Worm (Caenorhabditis elegans): ENCODE data around the gene kcmf-1.
A peak's percentile ranks its signal among the peaks of the same experiment; 100 is the strongest.

Gene kcmf-1

ce11 chrIII:7855468-7855867, 26.3 kb downstream of the kcmf-1 start:
- no peak for TF ChIP-seq tbx-11 (GFP tag; IDR thresholded peaks at IDR 0.05)
- TF ChIP-seq aly-1 (tag; optimal IDR thresholded peaks at IDR 0.05): no peak
- TF ChIP-seq scrt-1 (GFP tag; IDR thresholded peaks at IDR 0.05): no peak
- no peak for TF ChIP-seq ceh-36 (tag; optimal IDR thresholded peaks at IDR 0.05)
- TF ChIP-seq flt-1 (GFP tag; IDR thresholded peaks at IDR 0.05): no peak
- no peak for TF ChIP-seq ets-7 (tag; optimal IDR thresholded peaks at IDR 0.05)
- no peak for TF ChIP-seq hnd-1 (tag; optimal IDR thresholded peaks at IDR 0.05)
- TF ChIP-seq F13C5.2 (tag; optimal IDR thresholded peaks at IDR 0.05): no peak
- no peak for TF ChIP-seq hmg-4 (GFP tag; optimal IDR thresholded peaks at IDR 0.05)

- no peak for TF ChIP-seq F13C5.2 (tag; optimal IDR thresholded peaks at IDR 0.05)
- TF ChIP-seq hmg-4 (GFP tag; optimal IDR thresholded peaks at IDR 0.05): no peak
- TF ChIP-seq hnd-1 (tag; optimal IDR thresholded peaks at IDR 0.05): no peak
- no peak for TF ChIP-seq ets-7 (tag; optimal IDR thresholded peaks at IDR 0.05)
These were observed 27.9 kb downstream of the kcmf-1 start, which contains the start of gene tag-307 for ce11 chrIII:7857142-7857541. Gene tag-307 (minus strand): TSS chrIII:7857242.

ce11 chrIII:7858407-7859029, 29.3 kb downstream of the kcmf-1 start, which contains the start of the genes coq-5 and ufm-1:
Gene coq-5 (minus strand): TSS chrIII:7858457.
Gene ufm-1 (plus strand): TSS chrIII:7858979.
- no peak for TF ChIP-seq tbx-11 (GFP tag; IDR thresholded peaks at IDR 0.05)
- TF ChIP-seq scrt-1 (GFP tag; IDR thresholded peaks at IDR 0.05): no peak
- TF ChIP-seq tbx-37 (GFP tag; conservative IDR thresholded peaks at IDR 0.05): 0 out of 2 replicates have a peak, but pooled peaks have one; percentile 14
- no peak for TF ChIP-seq sea-1 (GFP tag; conservative IDR thresholded peaks at IDR 0.05)

- TF ChIP-seq aly-1 (tag; optimal IDR thresholded peaks at IDR 0.05) (no peak), ceh-36 (tag; optimal IDR thresholded peaks at IDR 0.05) (no peak), scrt-1 (GFP tag; IDR thresholded peaks at IDR 0.05) (no peak), sea-1 (GFP tag; conservative IDR thresholded peaks at IDR 0.05) (no peak), hmg-4 (GFP tag; optimal IDR thresholded peaks at IDR 0.05) (no peak), hnd-1 (tag; optimal IDR thresholded peaks at IDR 0.05) (no peak)
These were observed 30.1 kb downstream of the kcmf-1 start, which contains the start of gene tomm-7 for ce11 chrIII:7859313-7859712. Gene tomm-7 (plus strand): TSS chrIII:7859613.

- TF ChIP-seq B0310.2 (tag; optimal IDR thresholded peaks at IDR 0.05) (no peak), tbx-37 (GFP tag; conservative IDR thresholded peaks at IDR 0.05) (no peak), hnd-1 (tag; optimal IDR thresholded peaks at IDR 0.05) (no peak), scrt-1 (GFP tag; IDR thresholded peaks at IDR 0.05) (no peak), ceh-13 (GFP tag; optimal IDR thresholded peaks at IDR 0.05) (no peak), aly-1 (tag; optimal IDR thresholded peaks at IDR 0.05) (no peak), ama-1 (optimal IDR thresholded peaks at IDR 0.05) (no peak), sea-1 (GFP tag; conservative IDR thresholded peaks at IDR 0.05) (no peak), hmg-4 (GFP tag; optimal IDR thresholded peaks at IDR 0.05) (no peak), pes-1 (GFP tag; IDR thresholded peaks at IDR 0.05) (no peak), hmbx-1 (tag; optimal IDR thresholded peaks at IDR 0.05) (no peak), ets-7 (tag; optimal IDR thresholded peaks at IDR 0.05) (no peak), ceh-36 (tag; optimal IDR thresholded peaks at IDR 0.05) (no peak), F13C5.2 (tag; optimal IDR thresholded peaks at IDR 0.05) (no peak), tbx-11 (GFP tag; IDR thresholded peaks at IDR 0.05) (no peak), flt-1 (GFP tag; IDR thresholded peaks at IDR 0.05) (no peak), tra-4 (tag; optimal IDR thresholded peaks at IDR 0.05) (no peak)
These were observed 31.7 kb downstream of the kcmf-1 start, which contains the start of gene cuc-1 for ce11 chrIII:7860885-7861284. Gene cuc-1 (minus strand): TSS chrIII:7860985.

ce11 chrIII:7861535-7862120, 32.4 kb downstream of the kcmf-1 start, which contains the start of gene snr-5:
Gene snr-5 (plus strand): TSS chrIII:7862070.
- no peak for TF ChIP-seq tbx-37 (GFP tag; conservative IDR thresholded peaks at IDR 0.05)
- no peak for TF ChIP-seq ama-1 (optimal IDR thresholded peaks at IDR 0.05)
- no peak for TF ChIP-seq ets-7 (tag; optimal IDR thresholded peaks at IDR 0.05)
- TF ChIP-seq ceh-13 (GFP tag; optimal IDR thresholded peaks at IDR 0.05): no peak
- TF ChIP-seq hmg-4 (GFP tag; optimal IDR thresholded peaks at IDR 0.05): no peak
- TF ChIP-seq F13C5.2 (tag; optimal IDR thresholded peaks at IDR 0.05): no peak

- TF ChIP-seq aly-1 (tag; optimal IDR thresholded peaks at IDR 0.05) (no peak), tra-4 (tag; optimal IDR thresholded peaks at IDR 0.05) (no peak), scrt-1 (GFP tag; IDR thresholded peaks at IDR 0.05) (no peak), hmg-4 (GFP tag; optimal IDR thresholded peaks at IDR 0.05) (no peak), F13C5.2 (tag; optimal IDR thresholded peaks at IDR 0.05) (no peak), ama-1 (optimal IDR thresholded peaks at IDR 0.05) (no peak)
These were observed 36.1 kb downstream of the kcmf-1 start, which contains the start of gene slc-17.3 for ce11 chrIII:7865238-7865761. Gene slc-17.3 (minus strand): TSS chrIII:7865288.

- no peak for TF ChIP-seq tbx-37 (GFP tag; conservative IDR thresholded peaks at IDR 0.05)
- no peak for TF ChIP-seq ceh-36 (tag; optimal IDR thresholded peaks at IDR 0.05)
These were observed 37.0 kb downstream of the kcmf-1 start, which contains the start of gene cup-4 for ce11 chrIII:7866189-7866588. Gene cup-4 (plus strand): TSS chrIII:7866489.

Data from whole organism, early embryonic.